Worm (Caenorhabditis elegans) whole organism, late embryonic: ENCODE measurements around the gene gem-4.

Experiments used
- C08G9.2 ChIP-seq: sonication (generic microtip); optimal IDR thresholded peaks from 2 replicates; lab custom pipeline; 2016; ENCODE audit warnings: mild to moderate bottlenecking, missing genetic modification characterization, moderate library complexity, missing compliant biosample characterization
- C38D4.7 ChIP-seq: fragments of 200-800 bp; sonication (Bioruptor generic); optimal IDR thresholded peaks from 2 replicates; lab custom pipeline; 2018; ENCODE audit warnings: mild to moderate bottlenecking, missing genetic modification characterization, moderate library complexity, missing compliant biosample characterization
- K02D7.2 ChIP-seq: sonication (generic microtip); optimal IDR thresholded peaks from 2 replicates; lab custom pipeline; 2017; ENCODE audit warnings: mild to moderate bottlenecking, missing genetic modification characterization, missing compliant biosample characterization
- K09A11.1 ChIP-seq: sonication (generic microtip); optimal IDR thresholded peaks from 2 replicates; lab custom pipeline; 2017; ENCODE audit warnings: antibody characterized with exemption, mild to moderate bottlenecking, missing genetic modification characterization, missing compliant biosample characterization; ENCODE audit not compliant: insufficient read depth
- T23F11.4 ChIP-seq: fragments of 200-800 bp; sonication (Bioruptor generic); optimal IDR thresholded peaks from 2 replicates; lab custom pipeline; 2018; ENCODE audit warnings: mild to moderate bottlenecking, missing genetic modification characterization, missing compliant biosample characterization
- ceh-14 ChIP-seq: sonication (generic microtip); optimal IDR thresholded peaks from 2 replicates; lab custom pipeline; 2016; ENCODE audit warnings: missing genotype, missing genetic modification characterization, missing compliant biosample characterization
- ceh-18 ChIP-seq: sonication (generic microtip); optimal IDR thresholded peaks from 2 replicates; lab custom pipeline; 2016; ENCODE audit warnings: missing genetic modification characterization, missing compliant biosample characterization
- ceh-19 ChIP-seq: fragments of 200-800 bp; sonication (Bioruptor generic); optimal IDR thresholded peaks from 2 replicates; lab custom pipeline; 2018; ENCODE audit warnings: mild to moderate bottlenecking, missing genetic modification characterization, missing compliant biosample characterization
- ceh-2 ChIP-seq: sonication (generic microtip); optimal IDR thresholded peaks from 2 replicates; lab custom pipeline; 2016; ENCODE audit warnings: missing genotype, missing genetic modification characterization, missing compliant biosample characterization
- ceh-22 ChIP-seq: sonication (generic microtip); optimal IDR thresholded peaks from 2 replicates; lab custom pipeline; 2017; ENCODE audit warnings: missing biosample characterization, missing genetic modification characterization
- ceh-24 ChIP-seq: sonication (generic microtip); optimal IDR thresholded peaks from 2 replicates; lab custom pipeline; 2016; ENCODE audit warnings: mild to moderate bottlenecking, missing genetic modification characterization, missing compliant biosample characterization
- ceh-30 ChIP-seq: fragments of 150-350 bp; optimal IDR thresholded peaks from 2 replicates; lab custom pipeline; 2014; ENCODE audit warnings: missing biosample characterization, missing genetic modification characterization
- ceh-31 ChIP-seq: sonication (generic microtip); optimal IDR thresholded peaks from 2 replicates; lab custom pipeline; 2016; ENCODE audit warnings: missing genetic modification characterization, missing compliant biosample characterization
- ceh-34 ChIP-seq: sonication (generic microtip); optimal IDR thresholded peaks from 2 replicates; lab custom pipeline; 2016; ENCODE audit warnings: mild to moderate bottlenecking, missing genetic modification characterization, missing compliant biosample characterization
- che-1 ChIP-seq: sonication (generic microtip); optimal IDR thresholded peaks from 2 replicates; lab custom pipeline; 2016; ENCODE audit warnings: mild to moderate bottlenecking, missing genetic modification characterization, missing compliant biosample characterization
- dmd-4 ChIP-seq: sonication (generic microtip); optimal IDR thresholded peaks from 2 replicates; lab custom pipeline; 2016; ENCODE audit warnings: borderline replicate concordance, missing genetic modification characterization, missing compliant biosample characterization
- elt-2 ChIP-seq: sonication (generic microtip); optimal IDR thresholded peaks from 2 replicates; lab custom pipeline; 2016; ENCODE audit warnings: missing genetic modification reagents, missing genetic modification characterization, missing compliant biosample characterization
- elt-4 ChIP-seq: sonication (generic microtip); optimal IDR thresholded peaks from 2 replicates; lab custom pipeline; 2016; ENCODE audit warnings: missing genetic modification characterization, missing compliant biosample characterization
- fax-1 ChIP-seq: sonication (generic microtip); optimal IDR thresholded peaks from 2 replicates; lab custom pipeline; 2016; ENCODE audit warnings: missing genotype, missing genetic modification characterization, missing compliant biosample characterization
- fkh-10 ChIP-seq: fragments of 150-350 bp; optimal IDR thresholded peaks from 2 replicates; lab custom pipeline; 2014; ENCODE audit warnings: missing biosample characterization, missing genetic modification reagents, missing genetic modification characterization
- gmeb-2 ChIP-seq: sonication (generic microtip); optimal IDR thresholded peaks from 2 replicates; lab custom pipeline; 2016; ENCODE audit warnings: missing genetic modification characterization, inconsistent platforms, missing compliant biosample characterization
- hlh-15 ChIP-seq: sonication (generic microtip); optimal IDR thresholded peaks from 2 replicates; lab custom pipeline; 2016; ENCODE audit warnings: missing genetic modification characterization, missing compliant biosample characterization
- hlh-8 ChIP-seq: sonication (generic microtip); optimal IDR thresholded peaks from 2 replicates; lab custom pipeline; 2016; ENCODE audit warnings: missing genotype, missing genetic modification characterization, missing compliant biosample characterization
- lim-6 ChIP-seq: sonication (generic microtip); optimal IDR thresholded peaks from 2 replicates; lab custom pipeline; 2016; ENCODE audit warnings: missing genetic modification characterization, missing compliant biosample characterization
- lin-11 ChIP-seq: fragments of 200-800 bp; sonication (Bioruptor generic); optimal IDR thresholded peaks from 2 replicates; lab custom pipeline; 2018; ENCODE audit warnings: mild to moderate bottlenecking, missing genetic modification characterization, missing compliant biosample characterization
- madf-2 ChIP-seq: sonication (generic microtip); optimal IDR thresholded peaks from 2 replicates; lab custom pipeline; 2017; ENCODE audit warnings: missing genetic modification characterization, missing compliant biosample characterization
- mec-3 ChIP-seq: sonication (generic microtip); optimal IDR thresholded peaks from 2 replicates; lab custom pipeline; 2016; ENCODE audit warnings: borderline replicate concordance, missing genetic modification characterization, missing compliant biosample characterization
- npax-4 ChIP-seq: sonication (generic microtip); optimal IDR thresholded peaks from 2 replicates; lab custom pipeline; 2016; ENCODE audit warnings: missing genetic modification characterization, missing compliant biosample characterization
- odd-2 ChIP-seq: sonication (generic microtip); optimal IDR thresholded peaks from 2 replicates; lab custom pipeline; 2017; ENCODE audit warnings: antibody characterized with exemption, mild to moderate bottlenecking, missing genetic modification characterization, missing compliant biosample characterization
- pha-4 ChIP-seq: fragments of 150-350 bp; optimal IDR thresholded peaks from 2 replicates; lab custom pipeline; 2018; ENCODE audit warnings: missing biosample characterization, missing genetic modification reagents, missing genetic modification characterization
- pqm-1 ChIP-seq: sonication (generic microtip); optimal IDR thresholded peaks from 2 replicates; lab custom pipeline; 2016; ENCODE audit warnings: missing genetic modification characterization, missing compliant biosample characterization
- ref-2 ChIP-seq: sonication (generic microtip); optimal IDR thresholded peaks from 2 replicates; lab custom pipeline; 2016; ENCODE audit warnings: missing genetic modification characterization, missing compliant biosample characterization
- rnt-1 ChIP-seq: sonication (generic microtip); optimal IDR thresholded peaks from 2 replicates; lab custom pipeline; 2016; ENCODE audit warnings: missing genetic modification characterization, missing compliant biosample characterization
- sdc-2 ChIP-seq: sonication (generic microtip); optimal IDR thresholded peaks from 2 replicates; lab custom pipeline; 2016; ENCODE audit warnings: missing genotype, missing genetic modification characterization, missing compliant biosample characterization
- sox-2 ChIP-seq: fragments of 200-800 bp; sonication (Bioruptor generic); IDR thresholded peaks from 2 replicates; pipeline ENCODE4 v1.3.6; 2022; ENCODE audit warnings: missing genetic modification reagents, missing genetic modification characterization, missing compliant biosample characterization
- sox-4 ChIP-seq: sonication (generic microtip); optimal IDR thresholded peaks from 2 replicates; lab custom pipeline; 2017; ENCODE audit warnings: mild to moderate bottlenecking, missing genetic modification characterization, inconsistent platforms, missing compliant biosample characterization
- syd-9 ChIP-seq: sonication (generic microtip); optimal IDR thresholded peaks from 2 replicates; lab custom pipeline; 2016; ENCODE audit warnings: mild to moderate bottlenecking, missing genetic modification characterization, moderate library complexity, missing compliant biosample characterization
- tbx-2 ChIP-seq: sonication (generic microtip); optimal IDR thresholded peaks from 2 replicates; lab custom pipeline; 2016; ENCODE audit warnings: missing genetic modification characterization, missing compliant biosample characterization
- tbx-7 ChIP-seq: sonication (generic microtip); optimal IDR thresholded peaks from 2 replicates; lab custom pipeline; 2016; ENCODE audit warnings: missing genotype, missing genetic modification characterization, missing compliant biosample characterization
- ttx-3 ChIP-seq: sonication (generic microtip); optimal IDR thresholded peaks from 2 replicates; lab custom pipeline; 2016; ENCODE audit warnings: missing genetic modification reagents, missing genetic modification characterization, missing compliant biosample characterization
- unc-3 ChIP-seq, 2 experiments: fragments of 200-800 bp in 1 of 2; sonication (Bioruptor generic) in 1 of 2; sonication (generic microtip) in 1 of 2; conservative IDR thresholded peaks in 1 of 2; optimal IDR thresholded peaks in 1 of 2; 2 replicates each; pipeline versions ENCODE4 v1.3.6 to Lab custom; 2016 to 2022; ENCODE audit warnings: missing compliant biosample characterization in 2 of 2, missing genetic modification characterization in 2 of 2, missing genetic modification reagents in 1 of 2
- unc-42 ChIP-seq: sonication (generic microtip); optimal IDR thresholded peaks from 2 replicates; lab custom pipeline; 2016; ENCODE audit warnings: missing genotype, missing genetic modification characterization, missing compliant biosample characterization
- unc-55 ChIP-seq: sonication (generic microtip); optimal IDR thresholded peaks from 2 replicates; lab custom pipeline; 2017; ENCODE audit warnings: missing biosample characterization, missing genetic modification reagents, missing genetic modification characterization
- unc-86 ChIP-seq: sonication (generic microtip); optimal IDR thresholded peaks from 2 replicates; lab custom pipeline; 2016; ENCODE audit warnings: missing genetic modification characterization, missing compliant biosample characterization

The gem-4 gene

DNA sequence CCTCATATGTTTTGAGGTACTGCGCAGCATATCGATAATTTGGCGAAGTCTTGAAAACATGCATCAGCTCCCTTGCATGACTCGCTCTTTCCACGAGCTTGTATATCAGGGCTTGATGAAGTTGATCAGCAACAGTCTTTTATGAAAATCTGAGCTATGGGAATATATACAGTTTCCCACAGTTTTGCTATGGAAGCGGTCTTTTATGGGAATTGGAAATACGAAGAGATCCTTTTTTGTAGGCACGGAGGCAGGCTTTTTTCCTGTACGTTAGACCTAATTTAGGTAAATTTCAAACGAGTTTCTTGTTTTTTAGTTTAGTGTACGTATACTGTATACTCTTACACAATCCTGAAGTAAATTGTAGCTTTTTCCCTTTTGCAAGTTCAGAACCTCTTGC lies 10.5 kb downstream of the gem-4 start, which contains the start of gene T12A7.9:
T12A7.9 (minus strand) TSS at position 101 of the 400 bp plus-strand sequence.
- TF ChIP-seq gmeb-2 (tag; lab: Kevin White, UChicago) (no peak), npax-4 (tag; lab: Kevin White, UChicago) (no peak), K02D7.2 (no peak), ttx-3 (tag; lab: Kevin White, UChicago) (no peak), syd-9 (no peak), T23F11.4 (no peak), lim-6 (tag; lab: Kevin White, UChicago) (no peak), sox-4 (no peak), tbx-7 (tag; lab: Kevin White, UChicago) (no peak), hlh-15 (tag; lab: Kevin White, UChicago) (no peak), odd-2 (tag; lab: Kevin White, UChicago) (no peak), fkh-10 (no peak), unc-86 (tag; lab: Kevin White, UChicago) (no peak), unc-55 (GFP tag; lab: Kevin White, UChicago) (no peak)

ce11 chrIV:11759852-11760251 lies 14.4 kb downstream of the gem-4 start:
- TF ChIP-seq C08G9.2 (tag; lab: Kevin White, UChicago) (no peak), mec-3 (tag; lab: Kevin White, UChicago) (no peak), pha-4 (tag; lab: Kevin White, UChicago) (no peak), ceh-34 (no peak), ceh-24 (tag; lab: Kevin White, UChicago) (no peak), ceh-18 (tag; lab: Kevin White, UChicago) (no peak), dmd-4 (no peak), madf-2 (tag; lab: Kevin White, UChicago) (no peak), fkh-10 (no peak), elt-4 (tag; lab: Kevin White, UChicago) (no peak)

DNA sequence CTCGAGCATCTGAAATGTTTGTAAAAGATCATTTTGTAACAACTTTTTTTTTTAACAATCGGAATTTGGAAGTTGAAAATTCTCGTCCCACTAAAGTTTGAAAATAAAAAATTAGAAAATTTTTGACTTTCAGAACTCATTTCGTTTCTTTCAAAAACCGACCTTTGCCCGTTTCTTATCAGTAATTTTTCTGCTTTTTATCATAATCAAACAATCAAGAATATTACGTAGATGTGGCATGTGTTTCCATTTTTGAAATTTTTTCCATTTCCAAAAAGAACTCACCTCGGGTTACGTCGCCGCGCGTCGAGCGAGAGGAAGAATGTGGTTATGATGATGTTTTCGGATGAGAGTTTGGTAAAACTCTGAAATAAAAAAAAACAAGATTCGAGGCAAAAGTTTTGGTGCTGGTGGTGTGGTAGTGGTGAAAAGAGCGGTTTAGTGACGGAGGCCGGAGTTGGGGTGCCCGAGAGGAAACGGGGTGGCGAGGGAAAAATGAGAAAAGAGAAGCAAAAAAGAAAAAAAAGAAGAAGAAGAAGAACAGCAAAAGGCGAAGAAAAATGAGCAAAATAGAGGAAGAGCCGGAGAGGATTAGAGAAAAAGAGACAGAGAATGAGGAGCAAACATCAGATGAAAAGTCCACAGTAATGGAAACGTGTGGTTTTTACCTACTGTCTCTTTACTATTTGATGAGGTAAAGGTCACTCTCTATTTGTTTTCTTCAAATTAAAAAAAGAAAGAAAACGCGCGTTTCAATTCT lies 15.4 kb downstream of the gem-4 start, which contains the start of gene T12A7.2:
T12A7.2 (minus strand) TSS at position 412 of the 760 bp plus-strand sequence.
- TF ChIP-seq ref-2 (peak; percentile 2), tbx-2 (tag; lab: Kevin White, UChicago) (peak; percentile 22), unc-42 (tag; lab: Kevin White, UChicago) (peak; percentile 4), ceh-18 (tag; lab: Kevin White, UChicago) (peak; percentile 24), elt-2 (peak; percentile 75), pqm-1 (tag; lab: Kevin White, UChicago) (no peak)

ce11 chrIV:11765507-11765906 lies 20.1 kb downstream of the gem-4 start:
- TF ChIP-seq ceh-22 (tag; lab: Kevin White, UChicago) (no peak), C38D4.7 (no peak), unc-3 (GFP tag; conservative IDR thresholded peaks at IDR 0.05; lab: Robert Waterston, UW) (no peak), unc-3 (tag; optimal IDR thresholded peaks at IDR 0.05; lab: Kevin White, UChicago) (no peak), lin-11 (tag; lab: Kevin White, UChicago) (no peak), madf-2 (tag; lab: Kevin White, UChicago) (no peak), ceh-14 (no peak), sox-2 (GFP tag; lab: Robert Waterston, UW) (no peak), gmeb-2 (tag; lab: Kevin White, UChicago) (no peak), ceh-19 (no peak), K09A11.1 (no peak), rnt-1 (no peak), che-1 (tag; lab: Kevin White, UChicago) (no peak), fax-1 (no peak), hlh-8 (no peak), T23F11.4 (no peak), ref-2 (no peak), sox-4 (no peak), elt-4 (tag; lab: Kevin White, UChicago) (no peak), elt-2 (no peak), ceh-2 (no peak), ceh-24 (tag; lab: Kevin White, UChicago) (no peak), ceh-34 (peak; percentile 29), C08G9.2 (tag; lab: Kevin White, UChicago) (no peak), ttx-3 (tag; lab: Kevin White, UChicago) (no peak), ceh-31 (peak; percentile 68), ceh-30 (tag; lab: Kevin White, UChicago) (no peak), odd-2 (tag; lab: Kevin White, UChicago) (no peak), sdc-2 (tag; lab: Kevin White, UChicago) (no peak), fkh-10 (no peak), syd-9 (no peak)
